Worm (Caenorhabditis elegans) whole organism, L3 larva: ENCODE results near the gene skr-20.

Experiments
- R02D3.7 ChIP-seq: fragments of 150-350 bp; optimal IDR thresholded peaks from 2 replicates; lab custom pipeline; 2014; ENCODE audit warnings: missing biosample characterization, missing genetic modification characterization
- ZK546.5 ChIP-seq: sonication (generic microtip); optimal IDR thresholded peaks from 2 replicates; lab custom pipeline; 2017; ENCODE audit warnings: missing biosample characterization, missing genetic modification characterization
- ceh-16 ChIP-seq: sonication (generic microtip); optimal IDR thresholded peaks from 2 replicates; lab custom pipeline; 2017; ENCODE audit warnings: missing biosample characterization, missing genetic modification characterization
- ceh-28 ChIP-seq: fragments of 150-350 bp; optimal IDR thresholded peaks from 2 replicates; lab custom pipeline; 2014; ENCODE audit warnings: missing biosample characterization, missing genetic modification reagents, missing genetic modification characterization
- ceh-82 ChIP-seq: fragments of 150-350 bp; optimal IDR thresholded peaks from 2 replicates; lab custom pipeline; 2014; ENCODE audit warnings: missing biosample characterization, missing genetic modification characterization
- ceh-9 ChIP-seq: sonication (generic microtip); optimal IDR thresholded peaks from 2 replicates; lab custom pipeline; 2018; ENCODE audit warnings: missing biosample characterization, missing genetic modification characterization
- egl-27 ChIP-seq: sonication (generic microtip); optimal IDR thresholded peaks from 4 replicates; lab custom pipeline; 2017; ENCODE audit warnings: missing biosample characterization, missing genetic modification reagents, missing genetic modification characterization
- egl-5 ChIP-seq: fragments of 150-350 bp; optimal IDR thresholded peaks from 2 replicates; lab custom pipeline; 2017; ENCODE audit warnings: missing biosample characterization, missing genetic modification reagents, missing genetic modification characterization, inconsistent platforms
- eor-1 ChIP-seq, 2 experiments: fragments of 150-350 bp; optimal IDR thresholded peaks; 2 replicates each; lab custom pipeline; 2014 to 2018; ENCODE audit warnings: missing biosample characterization in 2 of 2, missing genetic modification characterization in 2 of 2
- fkh-10 ChIP-seq: sonication (generic microtip); optimal IDR thresholded peaks from 2 replicates; lab custom pipeline; 2017; ENCODE audit warnings: missing biosample characterization, missing genetic modification reagents, missing genetic modification characterization
- fkh-2 ChIP-seq: fragments of 150-350 bp; optimal IDR thresholded peaks from 2 replicates; lab custom pipeline; 2014; ENCODE audit warnings: missing biosample characterization, missing genetic modification reagents, missing genetic modification characterization
- fos-1 ChIP-seq: fragments of 150-350 bp; optimal IDR thresholded peaks from 2 replicates; lab custom pipeline; 2014; ENCODE audit warnings: missing biosample characterization, missing genetic modification characterization
- jun-1 ChIP-seq: fragments of 150-350 bp; optimal IDR thresholded peaks from 2 replicates; lab custom pipeline; 2014; ENCODE audit warnings: missing biosample characterization, missing genetic modification reagents, missing genetic modification characterization
- mdl-1 ChIP-seq: fragments of 150-350 bp; optimal IDR thresholded peaks from 2 replicates; lab custom pipeline; 2014; ENCODE audit warnings: missing biosample characterization, missing genetic modification characterization
- mml-1 ChIP-seq: fragments of 150-350 bp; sonication (generic microtip); optimal IDR thresholded peaks from 3 replicates; lab custom pipeline; 2014; ENCODE audit warnings: missing biosample characterization, missing genetic modification characterization
- nfya-1 ChIP-seq: sonication (generic microtip); optimal IDR thresholded peaks from 2 replicates; lab custom pipeline; 2017; ENCODE audit warnings: missing genetic modification characterization, mild to moderate bottlenecking, missing compliant biosample characterization, antibody characterized with exemption, moderate library complexity; ENCODE audit not compliant: insufficient read depth
- nhr-237 ChIP-seq: fragments of 150-350 bp; optimal IDR thresholded peaks from 2 replicates; lab custom pipeline; 2014; ENCODE audit warnings: missing biosample characterization, missing genetic modification characterization
- nhr-43 ChIP-seq: sonication (generic microtip); optimal IDR thresholded peaks from 2 replicates; lab custom pipeline; 2016; ENCODE audit warnings: mild to moderate bottlenecking, missing genetic modification characterization, missing compliant biosample characterization; ENCODE audit not compliant: poor library complexity, severe bottlenecking
- pha-4 ChIP-seq: fragments of 150-350 bp; optimal IDR thresholded peaks from 2 replicates; lab custom pipeline; 2014; ENCODE audit warnings: missing biosample characterization, missing genetic modification reagents, missing genetic modification characterization
- pqm-1 ChIP-seq: fragments of 150-350 bp; optimal IDR thresholded peaks from 2 replicates; lab custom pipeline; 2017; ENCODE audit warnings: missing biosample characterization, missing genetic modification characterization, inconsistent platforms
- skn-1 ChIP-seq: fragments of 150-350 bp; optimal IDR thresholded peaks from 2 replicates; lab custom pipeline; 2014; ENCODE audit warnings: missing biosample characterization, missing genetic modification characterization
- snpc-4 ChIP-seq: fragments of 150-350 bp; optimal IDR thresholded peaks from 2 replicates; lab custom pipeline; 2014; ENCODE audit warnings: missing biosample characterization, missing genetic modification characterization
- tbx-2 ChIP-seq: sonication (generic microtip); optimal IDR thresholded peaks from 2 replicates; lab custom pipeline; 2016; ENCODE audit warnings: mild to moderate bottlenecking, missing genetic modification characterization, missing compliant biosample characterization
- unc-62 ChIP-seq: fragments of 150-350 bp; sonication (generic microtip); optimal IDR thresholded peaks from 4 replicates; lab custom pipeline; 2014; ENCODE audit warnings: missing biosample characterization, missing genetic modification reagents, missing genetic modification characterization
- zag-1 ChIP-seq: fragments of 150-350 bp; optimal IDR thresholded peaks from 2 replicates; lab custom pipeline; 2014; ENCODE audit warnings: missing biosample characterization, missing genetic modification characterization
- ztf-11 ChIP-seq: fragments of 150-350 bp; optimal IDR thresholded peaks from 2 replicates; lab custom pipeline; 2014; ENCODE audit warnings: missing biosample characterization, missing genetic modification characterization

The skr-20 gene

ce11 chrX:13178347-13178746 lies 45.0 kb downstream of the skr-20 start, which contains the start of gene nlp-3:
Gene nlp-3, minus strand, starts transcription at chrX:13178447.
- TF ChIP-seq egl-5 (tag; lab: Kevin White, UChicago) (no peak), egl-27 (no peak), ztf-11 (tag; lab: Kevin White, UChicago) (no peak), fkh-2 (tag; lab: Kevin White, UChicago) (no peak), mdl-1 (tag; lab: Kevin White, UChicago) (no peak), R02D3.7 (tag; lab: Kevin White, UChicago) (no peak), eor-1 (tag; optimal IDR thresholded peaks at IDR 0.05; lab: Kevin White, UChicago) (no peak), ceh-82 (no peak), snpc-4 (tag; lab: Kevin White, UChicago) (no peak), zag-1 (tag; lab: Kevin White, UChicago) (no peak), nfya-1 (tag; lab: Kevin White, UChicago) (no peak), pqm-1 (tag; lab: Kevin White, UChicago) (no peak), ceh-28 (no peak), skn-1 (no peak)

- no peak for TF ChIP-seq nhr-237
- TF ChIP-seq ceh-16 (tag; lab: Kevin White, UChicago), result no peak
- TF ChIP-seq fkh-10 (GFP tag; lab: Kevin White, UChicago), result no peak
- TF ChIP-seq zag-1 (tag; lab: Kevin White, UChicago), result no peak
- TF ChIP-seq pha-4 (tag; lab: Kevin White, UChicago), result no peak
- TF ChIP-seq ceh-82, result no peak
- TF ChIP-seq mml-1 (tag; lab: Kevin White, UChicago), result no peak
- no peak for TF ChIP-seq nhr-43 (tag; lab: Kevin White, UChicago)
- no peak for TF ChIP-seq ZK546.5 (tag; lab: Kevin White, UChicago)
- TF ChIP-seq mdl-1 (tag; lab: Kevin White, UChicago), result no peak
- no peak for TF ChIP-seq ceh-9 (tag; lab: Kevin White, UChicago)
- TF ChIP-seq tbx-2, result no peak
- TF ChIP-seq R02D3.7 (tag; lab: Kevin White, UChicago), result no peak
- TF ChIP-seq unc-62 (GFP tag; lab: Kevin White, UChicago), result no peak
- TF ChIP-seq fos-1 (tag; lab: Kevin White, UChicago), result no peak
- no peak for TF ChIP-seq jun-1 (tag; lab: Kevin White, UChicago)
- TF ChIP-seq snpc-4 (tag; lab: Kevin White, UChicago), result no peak
Measured at ce11 chrX:13174437-13174836, 48.9 kb downstream of the skr-20 start.
